Worm (Caenorhabditis elegans): ENCODE results near the gene F16B4.2.

DNA sequence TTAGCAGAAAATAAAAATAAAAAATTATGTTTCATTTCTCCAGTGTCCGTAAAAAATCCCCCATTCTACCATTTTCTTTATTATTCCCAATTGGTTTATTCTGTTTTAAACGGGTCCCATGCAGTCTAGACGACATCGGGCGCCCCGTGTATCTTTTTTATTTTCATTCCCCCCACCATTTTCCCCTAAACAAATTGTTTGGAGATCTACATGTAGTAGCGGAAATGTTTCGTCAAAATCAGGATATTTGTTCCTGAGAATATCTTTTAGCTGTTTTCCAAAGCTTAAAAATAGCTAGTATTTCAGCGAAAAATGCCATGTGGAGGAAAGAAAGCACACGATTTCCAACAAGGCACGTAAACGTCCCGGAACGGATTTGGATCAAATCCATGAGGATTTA lies 12.7 kb upstream of the F16B4.2 start, which contains the start of gene F16B4.5:
- TF ChIP-seq ztf-4 (tag; optimal IDR thresholded peaks at IDR 0.05) (no peak), zag-1 (tag; optimal IDR thresholded peaks at IDR 0.05) (no peak), Y116A8C.19 (tag; optimal IDR thresholded peaks at IDR 0.05; ENCODE audit: borderline replicate concordance) (no peak), skn-1 (tag; optimal IDR thresholded peaks at IDR 0.05) (no peak), lir-3 (tag; optimal IDR thresholded peaks at IDR 0.05; ENCODE audit: poor library complexity) (no peak)
